Worm (Caenorhabditis elegans) whole organism, L4/young adult: Measurements from ENCODE around the gene pap-1.

Experiments used
- W03F9.2 ChIP-seq: fragments of 150-350 bp; optimal IDR thresholded peaks from 2 replicates; lab custom pipeline; 2014; ENCODE audit warnings: missing biosample characterization, missing genetic modification characterization
- dao-5 ChIP-seq: sonication (generic microtip); optimal IDR thresholded peaks from 2 replicates; lab custom pipeline; 2016; ENCODE audit warnings: missing genotype, missing genetic modification characterization, moderate library complexity, missing compliant biosample characterization
- him-1 ChIP-seq: sonication (generic microtip); optimal IDR thresholded peaks from 2 replicates; lab custom pipeline; 2016; ENCODE audit warnings: missing genotype, missing genetic modification reagents, missing genetic modification characterization, missing compliant biosample characterization

pap-1 gene

ce11 chrV:10483995-10484394, 42.2 kb downstream of the pap-1 start:
- TF ChIP-seq W03F9.2 (tag; lab: Kevin White, UChicago) (no peak), dao-5 (tag; lab: Kevin White, UChicago) (no peak)

DNA sequence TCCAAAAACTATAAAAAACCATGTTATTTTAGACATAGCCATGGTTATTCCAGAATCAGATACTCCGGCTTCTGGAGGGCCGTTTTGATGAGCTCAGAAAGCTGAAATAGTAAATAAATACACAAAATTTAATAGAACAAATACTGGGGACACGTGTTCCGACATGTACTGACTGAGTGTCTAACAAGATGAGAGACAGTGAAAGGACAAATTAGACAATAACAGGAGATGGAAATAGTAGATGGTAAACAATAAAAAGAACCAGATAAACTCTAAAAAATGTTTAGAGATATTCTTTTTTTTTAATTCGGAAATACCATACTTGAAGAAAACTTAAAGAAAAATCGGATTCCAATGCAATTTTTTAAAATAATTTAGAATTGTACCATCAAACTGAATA, 42.9 kb downstream of the pap-1 start, which contains the start of gene Y32F6B.1:
Gene Y32F6B.1 (minus strand): TSS at position 101 of the 400 bp plus-strand sequence.
- TF ChIP-seq dao-5 (tag; lab: Kevin White, UChicago), result no peak
- TF ChIP-seq W03F9.2 (tag; lab: Kevin White, UChicago), result no peak
- no peak for TF ChIP-seq him-1

ce11 chrV:10485389-10485788, 43.6 kb downstream of the pap-1 start:
- TF ChIP-seq dao-5 (tag; lab: Kevin White, UChicago) (no peak), him-1 (no peak), W03F9.2 (tag; lab: Kevin White, UChicago) (no peak)

ce11 chrV:10489998-10490397, 48.2 kb downstream of the pap-1 start, which contains the start of gene ncx-5:
Gene ncx-5, minus strand, starts transcription at chrV:10490098.
- TF ChIP-seq dao-5 (tag; lab: Kevin White, UChicago), result no peak

DNA sequence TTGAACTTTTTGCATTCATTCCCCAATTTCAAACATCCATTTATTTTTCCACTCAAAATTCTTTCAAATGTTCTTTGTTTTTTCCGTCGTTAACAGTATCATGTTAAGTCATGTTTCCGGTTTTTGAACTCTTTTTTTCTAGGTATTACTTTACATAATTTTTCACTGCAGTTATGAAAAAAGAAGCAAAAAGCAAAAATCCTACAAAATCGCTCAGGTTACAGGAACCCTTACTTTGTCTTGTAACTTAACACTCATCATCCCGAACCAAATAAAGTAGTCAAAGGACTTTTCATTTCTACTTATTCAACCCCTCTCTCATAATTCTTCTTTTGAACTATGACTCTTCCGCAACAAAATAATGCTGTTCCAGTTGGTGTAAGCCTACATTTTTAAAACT, 49.7 kb downstream of the pap-1 start, which contains the start of gene aqp-5:
Gene aqp-5 (plus strand): TSS at position 301 of the 400 bp plus-strand sequence.
- no peak for TF ChIP-seq him-1

- TF ChIP-seq W03F9.2 (tag; lab: Kevin White, UChicago), result no peak
- no peak for TF ChIP-seq him-1
- no peak for TF ChIP-seq dao-5 (tag; lab: Kevin White, UChicago)
Measured at ce11 chrV:10493150-10493549, 51.4 kb downstream of the pap-1 start, which contains the start of gene ugt-33. Gene ugt-33, plus strand, starts transcription at chrV:10493409.
